Worm (Caenorhabditis elegans): Measurements from ENCODE around the gene bgnt-1.1.

Gene bgnt-1.1

DNA sequence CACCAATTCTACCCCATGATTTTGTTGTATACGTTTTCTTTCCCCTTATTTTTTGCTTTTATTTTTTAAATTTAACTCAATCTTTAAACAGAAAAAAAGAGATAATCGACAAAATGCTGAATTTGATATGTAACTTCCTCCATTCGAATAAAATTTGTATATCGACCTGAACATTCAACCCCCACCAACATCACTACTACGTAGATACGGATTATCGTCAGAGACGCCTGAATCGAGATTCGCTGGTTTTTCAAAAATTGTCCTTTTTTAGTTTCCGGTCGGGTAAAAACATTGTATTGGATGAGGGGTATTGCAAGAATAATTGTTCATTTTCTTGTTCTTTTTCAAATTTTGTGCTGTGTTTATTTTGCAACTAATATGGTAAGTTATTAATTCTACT, at the start of gene bgnt-1.1:
Gene bgnt-1.1, plus strand, starts transcription at position 301 of the 400 bp plus-strand sequence.
- no peak for TF ChIP-seq unc-62 (GFP tag; optimal IDR thresholded peaks at IDR 0.05)

- no peak for TF ChIP-seq unc-62 (GFP tag; optimal IDR thresholded peaks at IDR 0.05)
These were observed 48.0 kb upstream of the bgnt-1.1 start, which contains the start of gene F13B12.1 for ce11 chrIV:10424535-10424934. TSS of gene F13B12.1 (minus strand) at chrIV:10424635.

DNA sequence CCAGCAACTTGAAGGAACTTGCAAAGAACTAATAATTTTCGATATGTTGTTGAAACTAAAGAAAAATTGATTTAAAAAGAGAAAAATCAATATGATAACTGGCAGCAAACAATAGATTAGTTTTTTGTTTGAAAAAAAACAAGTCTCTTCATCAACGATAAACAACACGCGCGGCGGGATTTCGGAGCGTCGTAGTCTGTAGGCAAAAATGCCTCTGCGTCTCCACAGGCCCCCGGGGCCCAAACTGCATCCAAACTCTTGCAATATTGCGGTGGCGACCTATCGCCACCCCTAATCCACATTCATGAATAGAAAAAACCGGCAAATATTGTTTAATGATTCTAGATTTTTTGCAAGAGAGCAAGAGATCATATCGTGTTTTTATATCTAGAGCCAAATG, 47.4 kb upstream of the bgnt-1.1 start:
- TF ChIP-seq unc-62 (GFP tag; optimal IDR thresholded peaks at IDR 0.05): no peak

- TF ChIP-seq unc-62 (GFP tag; optimal IDR thresholded peaks at IDR 0.05): no peak
These were observed 43.4 kb upstream of the bgnt-1.1 start, which contains the start of gene F13B12.2 for ce11 chrIV:10429129-10429528. TSS of gene F13B12.2 (minus strand) at chrIV:10429130.

- no peak for TF ChIP-seq unc-62 (GFP tag; optimal IDR thresholded peaks at IDR 0.05)
These were observed 42.1 kb upstream of the bgnt-1.1 start for ce11 chrIV:10430507-10430906.

- no peak for TF ChIP-seq unc-62 (GFP tag; optimal IDR thresholded peaks at IDR 0.05)
These were observed 36.2 kb upstream of the bgnt-1.1 start, which contains the start of gene ins-1 for ce11 chrIV:10436401-10436800. TSS of gene ins-1 (plus strand) at chrIV:10436701.

DNA sequence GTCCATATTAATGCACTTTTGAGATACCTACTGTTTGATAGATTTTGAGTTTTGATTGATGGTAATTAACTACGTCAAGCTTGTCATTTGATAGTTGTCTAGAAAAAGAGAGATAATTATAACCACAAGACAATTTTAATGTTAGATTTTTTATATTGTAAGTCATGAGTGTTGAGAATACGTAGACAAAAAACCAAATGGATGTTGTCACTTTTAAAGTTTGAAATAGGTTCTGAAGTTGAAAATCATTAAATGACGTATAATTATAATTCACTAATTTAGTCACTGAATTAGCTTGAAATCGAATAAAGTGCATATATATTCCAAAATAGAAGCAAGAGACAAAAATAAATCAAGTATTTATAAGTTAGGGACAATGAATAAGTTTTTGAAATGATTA, 35.5 kb upstream of the bgnt-1.1 start:
- no peak for TF ChIP-seq unc-62 (GFP tag; optimal IDR thresholded peaks at IDR 0.05)

DNA sequence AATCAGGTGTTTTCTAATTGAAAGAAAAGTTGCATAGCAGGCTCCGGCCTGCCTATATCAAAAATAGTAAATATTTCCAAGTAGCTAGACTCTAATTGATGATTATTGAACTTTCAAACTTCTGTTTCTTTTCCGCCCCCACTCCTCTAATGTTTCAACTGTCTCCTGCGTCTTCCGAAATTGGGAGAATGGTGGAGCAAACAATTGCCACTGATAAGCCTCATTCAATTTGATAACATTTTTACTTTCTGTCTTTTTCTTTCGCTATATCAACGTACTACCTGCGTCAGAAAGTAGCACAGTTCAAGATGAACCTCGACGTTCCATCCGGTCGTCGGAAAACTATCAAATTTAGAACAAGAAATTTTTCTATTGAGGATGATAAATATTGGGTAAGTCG, 33.7 kb upstream of the bgnt-1.1 start, which contains the start of gene F13B12.3:
Gene F13B12.3, plus strand, starts transcription at position 223 of the 400 bp plus-strand sequence.
- no peak for TF ChIP-seq unc-62 (GFP tag; optimal IDR thresholded peaks at IDR 0.05)

DNA sequence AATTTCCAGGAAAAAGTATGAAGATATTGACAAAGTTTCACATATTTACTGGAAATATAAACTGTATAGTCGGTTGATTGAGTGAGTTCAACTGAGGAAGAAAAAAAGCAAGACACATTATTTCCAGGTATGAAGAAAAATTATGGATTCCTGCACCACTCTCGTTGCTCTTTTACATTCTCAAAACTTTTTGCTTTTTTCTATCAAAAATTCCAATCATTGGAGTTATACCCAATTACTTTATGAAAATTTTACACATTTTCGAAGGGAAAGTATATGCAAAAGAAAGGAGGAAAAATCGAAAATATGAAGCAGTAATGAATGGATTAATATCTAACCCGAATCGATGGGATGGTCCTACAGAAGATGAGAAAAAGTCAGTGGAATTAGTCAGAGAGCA, 29.7 kb upstream of the bgnt-1.1 start:
- TF ChIP-seq unc-62 (GFP tag; optimal IDR thresholded peaks at IDR 0.05): no peak

DNA sequence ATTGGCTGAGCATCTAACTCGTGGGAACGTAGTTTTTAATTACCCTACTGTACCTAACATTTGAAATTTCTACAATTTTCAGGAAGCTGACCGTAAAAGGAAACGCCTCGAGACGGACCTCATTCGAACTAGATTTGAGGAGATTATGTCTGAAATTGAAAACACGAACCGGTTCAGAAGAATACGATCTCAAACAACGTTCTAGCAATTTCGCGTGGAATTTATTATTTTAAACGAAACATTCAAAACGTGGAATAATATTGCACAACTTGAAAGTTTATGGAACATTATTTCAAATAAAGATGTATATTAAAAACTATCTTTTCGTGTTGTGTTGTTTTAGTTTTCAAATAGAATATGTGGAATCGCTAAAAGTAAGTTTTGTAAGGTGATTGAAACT, 29.1 kb upstream of the bgnt-1.1 start, which contains the start of gene F13B12.7:
Gene F13B12.7, plus strand, starts transcription at position 301 of the 400 bp plus-strand sequence.
- TF ChIP-seq unc-62 (GFP tag; optimal IDR thresholded peaks at IDR 0.05): no peak

ce11 chrIV:10449799-10450198, 22.8 kb upstream of the bgnt-1.1 start, which contains the start of gene F13B12.4:
TSS of gene F13B12.4 (minus strand) at chrIV:10449899.
- no peak for TF ChIP-seq unc-62 (GFP tag; optimal IDR thresholded peaks at IDR 0.05)

DNA sequence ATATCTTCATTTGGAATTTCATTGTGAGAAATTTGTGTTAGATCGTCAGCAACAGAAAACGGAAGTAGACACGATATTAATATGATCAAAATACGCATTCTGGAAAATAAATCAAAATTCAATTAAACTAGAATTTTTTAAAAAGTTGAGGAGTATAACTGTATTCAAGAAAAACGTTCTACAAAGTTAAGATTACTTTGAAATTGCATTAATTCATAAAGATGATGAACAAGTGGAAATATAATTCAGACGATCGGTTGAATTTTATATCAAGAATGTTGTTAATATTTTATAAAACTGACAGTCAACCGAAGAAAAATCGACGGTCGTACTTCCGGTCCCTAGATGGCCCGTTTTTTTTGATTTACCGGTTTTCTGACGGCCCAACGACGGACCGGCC, 19.6 kb upstream of the bgnt-1.1 start, which contains the start of gene F01D4.8:
Gene F01D4.8, minus strand, starts transcription at position 101 of the 400 bp plus-strand sequence.
- no peak for TF ChIP-seq unc-62 (GFP tag; optimal IDR thresholded peaks at IDR 0.05)

- no peak for TF ChIP-seq unc-62 (GFP tag; optimal IDR thresholded peaks at IDR 0.05)
These were observed 15.4 kb upstream of the bgnt-1.1 start, which contains the start of gene srb-17 for ce11 chrIV:10457137-10457536. TSS of gene srb-17 (minus strand) at chrIV:10457237.

DNA sequence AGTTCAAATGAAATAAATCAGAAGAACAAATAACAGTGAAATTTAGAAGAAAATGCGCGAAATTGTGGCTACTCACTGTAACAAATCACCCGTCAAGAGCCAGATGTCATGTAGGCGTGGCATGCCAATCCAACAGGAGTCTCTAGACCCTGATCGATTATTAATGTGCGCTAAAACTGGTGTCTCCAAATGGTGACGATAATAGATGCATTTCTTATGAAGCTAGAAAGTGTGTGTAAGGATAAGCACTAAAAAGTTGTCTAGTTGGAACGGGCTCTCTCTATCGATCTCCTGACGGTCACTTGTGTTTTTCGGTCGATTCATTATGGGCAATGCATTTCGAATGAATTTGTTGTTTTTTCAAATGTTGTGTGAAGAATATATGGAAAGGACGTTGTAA, 10.8 kb upstream of the bgnt-1.1 start, which contains the start of gene mec-3:
Gene mec-3, minus strand, starts transcription at position 101 of the 400 bp plus-strand sequence.
- TF ChIP-seq unc-62 (GFP tag; optimal IDR thresholded peaks at IDR 0.05): no peak

ce11 chrIV:10462608-10463007, 10.0 kb upstream of the bgnt-1.1 start:
- TF ChIP-seq unc-62 (GFP tag; optimal IDR thresholded peaks at IDR 0.05): no peak

ce11 chrIV:10463127-10463526, 9.5 kb upstream of the bgnt-1.1 start:
- no peak for TF ChIP-seq unc-62 (GFP tag; optimal IDR thresholded peaks at IDR 0.05)

- no peak for TF ChIP-seq unc-62 (GFP tag; optimal IDR thresholded peaks at IDR 0.05)
These were observed 8.5 kb upstream of the bgnt-1.1 start, which contains the start of gene ugt-43 for ce11 chrIV:10463987-10464638. TSS of gene ugt-43 (plus strand) at chrIV:10464588.
